Fruit fly (Drosophila melanogaster): Measurements from ENCODE around the gene MetRS-m.

DNA sequence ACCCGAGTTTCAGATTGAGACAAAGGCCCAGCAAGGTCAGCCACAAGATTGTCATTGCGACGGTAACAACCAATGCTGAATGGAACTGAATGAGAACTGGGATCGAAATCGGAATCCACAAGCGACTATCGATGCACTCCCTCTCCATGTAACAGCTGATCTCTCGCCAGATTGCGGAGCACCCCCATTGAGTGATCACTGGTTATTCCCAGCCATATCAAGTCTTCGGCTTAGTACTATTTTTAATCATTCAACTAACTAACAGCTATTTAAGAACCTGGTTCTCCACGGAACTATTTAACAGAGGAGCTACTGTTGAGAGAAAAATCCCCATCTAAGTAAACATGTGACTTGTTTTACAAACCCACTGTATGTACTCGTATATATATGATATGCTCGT is 33.1 kb downstream of the MetRS-m start, which contains the start of gene CG9631:
- TF ChIP-seq CG9609 (GFP tag; optimal IDR thresholded peaks at IDR 0.05) (no peak), Ets97D (GFP tag; optimal IDR thresholded peaks at IDR 0.05) (no peak), br (optimal IDR thresholded peaks at IDR 0.05) (no peak), CG1832 (GFP tag; optimal IDR thresholded peaks at IDR 0.05) (no peak)

Data from whole organism, embryonic.